Worm (Caenorhabditis elegans) whole organism, late embryonic: ENCODE data around the gene srr-3.
"Not testable (repeated sequence)": the region's sequence is repeated elsewhere in the genome, so short reads cannot be mapped to it uniquely, and the experiment has no call there.

Experiments
- F13H6.1 ChIP-seq: sonication (generic microtip); optimal IDR thresholded peaks from 2 replicates; lab custom pipeline; 2016; ENCODE audit warnings: missing genetic modification characterization, missing compliant biosample characterization
- K02D7.2 ChIP-seq: sonication (generic microtip); optimal IDR thresholded peaks from 2 replicates; lab custom pipeline; 2017; ENCODE audit warnings: mild to moderate bottlenecking, missing genetic modification characterization, missing compliant biosample characterization
- K09A11.1 ChIP-seq: sonication (generic microtip); optimal IDR thresholded peaks from 2 replicates; lab custom pipeline; 2017; ENCODE audit warnings: antibody characterized with exemption, mild to moderate bottlenecking, missing genetic modification characterization, missing compliant biosample characterization; ENCODE audit not compliant: insufficient read depth
- T23F11.4 ChIP-seq: fragments of 200-800 bp; sonication (Bioruptor generic); optimal IDR thresholded peaks from 2 replicates; lab custom pipeline; 2018; ENCODE audit warnings: mild to moderate bottlenecking, missing genetic modification characterization, missing compliant biosample characterization
- Y22D7AL.16 ChIP-seq: sonication (generic microtip); optimal IDR thresholded peaks from 2 replicates; lab custom pipeline; 2016; ENCODE audit warnings: missing genetic modification characterization, missing compliant biosample characterization
- ceh-19 ChIP-seq: fragments of 200-800 bp; sonication (Bioruptor generic); optimal IDR thresholded peaks from 2 replicates; lab custom pipeline; 2018; ENCODE audit warnings: mild to moderate bottlenecking, missing genetic modification characterization, missing compliant biosample characterization
- ceh-22 ChIP-seq: sonication (generic microtip); optimal IDR thresholded peaks from 2 replicates; lab custom pipeline; 2017; ENCODE audit warnings: missing biosample characterization, missing genetic modification characterization
- ceh-24 ChIP-seq: sonication (generic microtip); optimal IDR thresholded peaks from 2 replicates; lab custom pipeline; 2016; ENCODE audit warnings: mild to moderate bottlenecking, missing genetic modification characterization, missing compliant biosample characterization
- ceh-31 ChIP-seq: sonication (generic microtip); optimal IDR thresholded peaks from 2 replicates; lab custom pipeline; 2016; ENCODE audit warnings: missing genetic modification characterization, missing compliant biosample characterization
- ceh-34 ChIP-seq: sonication (generic microtip); optimal IDR thresholded peaks from 2 replicates; lab custom pipeline; 2016; ENCODE audit warnings: mild to moderate bottlenecking, missing genetic modification characterization, missing compliant biosample characterization
- ceh-45 ChIP-seq: fragments of 200-800 bp; sonication (Bioruptor generic); IDR thresholded peaks from 2 replicates; pipeline ENCODE4 v1.3.6; 2022; ENCODE audit warnings: missing genetic modification reagents, missing genetic modification characterization, missing compliant biosample characterization
- ceh-6 ChIP-seq: fragments of 200-800 bp; sonication (Bioruptor generic); optimal IDR thresholded peaks from 2 replicates; lab custom pipeline; 2018; ENCODE audit warnings: mild to moderate bottlenecking, missing genetic modification characterization, missing compliant biosample characterization
- che-1 ChIP-seq: sonication (generic microtip); optimal IDR thresholded peaks from 2 replicates; lab custom pipeline; 2016; ENCODE audit warnings: mild to moderate bottlenecking, missing genetic modification characterization, missing compliant biosample characterization
- dve-1 ChIP-seq: sonication (generic microtip); optimal IDR thresholded peaks from 2 replicates; lab custom pipeline; 2017; ENCODE audit warnings: antibody characterized with exemption, mild to moderate bottlenecking, missing genetic modification characterization, missing compliant biosample characterization
- elt-2 ChIP-seq: sonication (generic microtip); optimal IDR thresholded peaks from 2 replicates; lab custom pipeline; 2016; ENCODE audit warnings: missing genetic modification reagents, missing genetic modification characterization, missing compliant biosample characterization
- fax-1 ChIP-seq: sonication (generic microtip); optimal IDR thresholded peaks from 2 replicates; lab custom pipeline; 2016; ENCODE audit warnings: missing genotype, missing genetic modification characterization, missing compliant biosample characterization
- fkh-10 ChIP-seq: fragments of 150-350 bp; optimal IDR thresholded peaks from 2 replicates; lab custom pipeline; 2014; ENCODE audit warnings: missing biosample characterization, missing genetic modification reagents, missing genetic modification characterization
- hlh-30 ChIP-seq: sonication (generic microtip); optimal IDR thresholded peaks from 2 replicates; lab custom pipeline; 2017; ENCODE audit warnings: antibody characterized with exemption, missing genetic modification characterization, missing compliant biosample characterization; ENCODE audit not compliant: insufficient read depth
- hlh-8 ChIP-seq: sonication (generic microtip); optimal IDR thresholded peaks from 2 replicates; lab custom pipeline; 2016; ENCODE audit warnings: missing genotype, missing genetic modification characterization, missing compliant biosample characterization
- madf-2 ChIP-seq: sonication (generic microtip); optimal IDR thresholded peaks from 2 replicates; lab custom pipeline; 2017; ENCODE audit warnings: missing genetic modification characterization, missing compliant biosample characterization
- mec-3 ChIP-seq: sonication (generic microtip); optimal IDR thresholded peaks from 2 replicates; lab custom pipeline; 2016; ENCODE audit warnings: borderline replicate concordance, missing genetic modification characterization, missing compliant biosample characterization
- nfya-1 ChIP-seq: sonication (generic microtip); optimal IDR thresholded peaks from 2 replicates; lab custom pipeline; 2017; ENCODE audit warnings: missing genetic modification characterization, mild to moderate bottlenecking, missing compliant biosample characterization, antibody characterized with exemption, moderate library complexity
- nhr-232 ChIP-seq: sonication (generic microtip); optimal IDR thresholded peaks from 2 replicates; lab custom pipeline; 2016; ENCODE audit warnings: missing genetic modification characterization, missing compliant biosample characterization
- odd-2 ChIP-seq: sonication (generic microtip); optimal IDR thresholded peaks from 2 replicates; lab custom pipeline; 2017; ENCODE audit warnings: antibody characterized with exemption, mild to moderate bottlenecking, missing genetic modification characterization, missing compliant biosample characterization
- pha-2 ChIP-seq: sonication (generic microtip); optimal IDR thresholded peaks from 2 replicates; lab custom pipeline; 2017; ENCODE audit warnings: mild to moderate bottlenecking, missing genetic modification characterization, missing compliant biosample characterization
- pqm-1 ChIP-seq: sonication (generic microtip); optimal IDR thresholded peaks from 2 replicates; lab custom pipeline; 2016; ENCODE audit warnings: missing genetic modification characterization, missing compliant biosample characterization
- ref-2 ChIP-seq: sonication (generic microtip); optimal IDR thresholded peaks from 2 replicates; lab custom pipeline; 2016; ENCODE audit warnings: missing genetic modification characterization, missing compliant biosample characterization
- sdc-2 ChIP-seq: sonication (generic microtip); optimal IDR thresholded peaks from 2 replicates; lab custom pipeline; 2016; ENCODE audit warnings: missing genotype, missing genetic modification characterization, missing compliant biosample characterization
- sox-2 ChIP-seq: fragments of 200-800 bp; sonication (Bioruptor generic); IDR thresholded peaks from 2 replicates; pipeline ENCODE4 v1.3.6; 2022; ENCODE audit warnings: missing genetic modification reagents, missing genetic modification characterization, missing compliant biosample characterization
- syd-9 ChIP-seq: sonication (generic microtip); optimal IDR thresholded peaks from 2 replicates; lab custom pipeline; 2016; ENCODE audit warnings: mild to moderate bottlenecking, missing genetic modification characterization, moderate library complexity, missing compliant biosample characterization
- tbx-2 ChIP-seq: sonication (generic microtip); optimal IDR thresholded peaks from 2 replicates; lab custom pipeline; 2016; ENCODE audit warnings: missing genetic modification characterization, missing compliant biosample characterization
- unc-86 ChIP-seq: sonication (generic microtip); optimal IDR thresholded peaks from 2 replicates; lab custom pipeline; 2016; ENCODE audit warnings: missing genetic modification characterization, missing compliant biosample characterization
- zip-5 ChIP-seq: sonication (generic microtip); optimal IDR thresholded peaks from 2 replicates; lab custom pipeline; 2016; ENCODE audit warnings: missing genetic modification characterization, missing compliant biosample characterization

The srr-3 gene

DNA sequence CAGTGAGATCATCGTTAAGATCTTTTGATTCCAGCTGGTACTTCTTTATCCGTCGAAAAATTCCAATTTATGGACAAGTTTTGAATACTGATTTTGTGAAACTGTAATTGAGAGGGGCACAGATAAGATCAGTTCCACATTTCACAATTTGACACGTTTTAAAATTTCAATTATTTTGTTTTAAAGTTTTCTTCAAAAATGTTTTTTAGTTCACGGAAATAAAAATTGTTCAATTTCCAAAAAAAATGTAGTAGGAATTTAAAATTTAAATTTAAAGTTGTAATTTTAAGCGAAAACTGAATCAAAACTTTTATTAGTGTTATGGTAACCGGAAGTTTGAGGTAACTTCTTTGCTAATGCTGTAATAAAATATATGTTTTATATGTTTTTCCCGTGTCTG, 9.1 kb upstream of the srr-3 start, which contains the start of gene F36D3.4:
F36D3.4 (minus strand) TSS at position 101 of the 400 bp plus-strand sequence.
- TF ChIP-seq madf-2 (tag; lab: Kevin White, UChicago), result no peak
- TF ChIP-seq ceh-34 (tag; lab: Kevin White, UChicago), result no peak
- no peak for TF ChIP-seq che-1 (tag; lab: Kevin White, UChicago)
- TF ChIP-seq K09A11.1 (tag; lab: Kevin White, UChicago), result no peak
- TF ChIP-seq dve-1 (tag; lab: Kevin White, UChicago), result no peak
- no peak for TF ChIP-seq ceh-45 (GFP tag; lab: Robert Waterston, UW)
- no peak for TF ChIP-seq ceh-22
- TF ChIP-seq pha-2 (tag; lab: Kevin White, UChicago), result no peak
- TF ChIP-seq F13H6.1 (tag; lab: Kevin White, UChicago), result no peak
- TF ChIP-seq hlh-8, result no peak
- no peak for TF ChIP-seq elt-2 (tag; lab: Kevin White, UChicago)

DNA sequence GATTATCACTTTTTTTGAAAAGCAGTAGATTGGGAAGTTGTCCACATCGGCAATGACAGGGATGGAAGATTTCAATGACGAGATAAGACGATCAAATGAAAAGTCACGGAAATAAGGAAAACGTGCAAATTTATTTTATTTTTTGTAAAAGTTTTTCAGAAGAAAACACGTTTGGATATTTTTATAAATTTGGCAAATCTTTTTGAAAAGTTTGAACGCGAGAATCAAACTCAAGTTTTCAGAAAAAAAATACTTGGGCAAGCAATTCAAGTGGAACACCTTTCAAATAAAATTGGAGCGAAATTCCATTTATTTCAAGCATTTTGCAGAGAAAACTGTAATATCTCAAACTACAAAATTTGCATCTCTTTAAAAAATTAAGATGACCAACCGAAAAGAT, 6.6 kb upstream of the srr-3 start, which contains the start of gene F36D3.5:
F36D3.5 (minus strand) TSS at position 101 of the 400 bp plus-strand sequence.
- not testable (repeated sequence) for TF ChIP-seq fkh-10; syd-9; ceh-31 (tag; lab: Kevin White, UChicago)

DNA sequence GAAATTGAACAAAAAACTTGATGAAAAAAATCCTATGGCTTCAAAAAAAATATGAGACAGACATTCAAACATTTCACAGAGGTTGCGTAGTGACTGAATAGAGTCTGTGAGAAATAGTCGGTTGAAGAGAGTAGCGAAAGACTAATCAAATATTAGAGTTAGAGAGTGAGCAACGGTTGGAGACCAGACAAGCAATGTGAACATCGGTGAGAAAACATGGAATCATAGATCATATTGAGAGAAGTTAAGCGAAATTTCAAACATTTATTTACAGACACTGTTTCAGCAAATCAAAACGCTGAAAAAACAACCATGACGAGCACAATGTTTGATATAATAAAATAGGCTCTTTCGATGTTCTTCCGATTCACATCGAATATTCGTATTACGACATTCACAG, 1.9 kb downstream of the srr-3 start:
- TF ChIP-seq dve-1 (tag; lab: Kevin White, UChicago) (no peak), tbx-2 (no peak), T23F11.4 (no peak), ceh-19 (GFP tag; lab: Kevin White, UChicago) (no peak), che-1 (tag; lab: Kevin White, UChicago) (no peak), pqm-1 (tag; lab: Kevin White, UChicago) (no peak), pha-2 (tag; lab: Kevin White, UChicago) (no peak), ceh-24 (tag; lab: Kevin White, UChicago) (no peak), fax-1 (no peak), ref-2 (no peak)

DNA sequence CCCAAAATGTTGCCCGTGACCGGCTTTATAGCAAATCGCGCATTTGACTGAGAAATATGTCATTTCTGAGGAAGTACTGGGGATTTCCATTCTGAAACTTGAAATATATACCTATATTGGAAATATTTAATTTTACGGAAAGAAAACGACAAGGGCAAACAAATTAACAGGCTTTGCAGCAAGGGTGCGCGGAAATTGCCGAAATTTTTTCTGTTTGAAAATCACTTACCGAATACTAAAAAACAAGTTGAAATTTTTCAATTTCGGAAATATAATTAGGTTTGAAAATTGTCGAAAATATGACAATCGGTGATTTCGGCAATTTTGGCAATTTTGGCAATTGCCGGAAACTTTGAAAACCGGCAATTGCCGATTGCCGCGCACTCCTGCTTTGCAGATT, 2.7 kb downstream of the srr-3 start, which contains the start of gene nhr-54:
nhr-54 (minus strand) TSS at position 101 of the 400 bp plus-strand sequence.
- TF ChIP-seq ceh-6 (no peak), nfya-1 (no peak), sdc-2 (tag; lab: Kevin White, UChicago) (no peak), mec-3 (no peak), odd-2 (no peak)

DNA sequence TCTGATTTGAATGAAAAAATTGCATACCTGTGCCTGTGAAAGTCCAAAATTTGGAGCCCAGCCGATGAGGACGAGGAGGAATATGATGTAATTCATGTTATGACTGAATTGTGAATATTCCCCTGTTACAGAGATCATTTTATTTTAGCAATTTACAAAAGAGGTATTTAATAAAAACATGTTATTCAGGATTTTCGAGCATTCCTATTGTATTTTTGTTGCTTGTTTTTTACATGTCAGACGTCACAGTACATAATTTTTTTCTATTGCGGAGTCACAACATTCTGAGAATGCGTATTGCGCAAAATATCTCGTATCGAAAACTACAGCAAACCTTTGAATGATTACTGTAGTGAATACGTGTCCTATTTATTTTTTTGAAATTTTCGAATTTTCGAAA, 5.4 kb downstream of the srr-3 start, which contains the start of gene F36D3.14:
F36D3.14 (minus strand) TSS at position 101 of the 400 bp plus-strand sequence.
- no peak for TF ChIP-seq mec-3
- no peak for TF ChIP-seq madf-2 (tag; lab: Kevin White, UChicago)
- no peak for TF ChIP-seq unc-86 (tag; lab: Kevin White, UChicago)
- TF ChIP-seq F13H6.1 (tag; lab: Kevin White, UChicago), result no peak
- no peak for TF ChIP-seq hlh-30 (tag; lab: Kevin White, UChicago)
- no peak for TF ChIP-seq zip-5 (tag; lab: Kevin White, UChicago)
- no peak for TF ChIP-seq K02D7.2 (tag; lab: Kevin White, UChicago)
- no peak for TF ChIP-seq nhr-232
- no peak for TF ChIP-seq nfya-1
- TF ChIP-seq pha-2 (tag; lab: Kevin White, UChicago), result no peak

DNA sequence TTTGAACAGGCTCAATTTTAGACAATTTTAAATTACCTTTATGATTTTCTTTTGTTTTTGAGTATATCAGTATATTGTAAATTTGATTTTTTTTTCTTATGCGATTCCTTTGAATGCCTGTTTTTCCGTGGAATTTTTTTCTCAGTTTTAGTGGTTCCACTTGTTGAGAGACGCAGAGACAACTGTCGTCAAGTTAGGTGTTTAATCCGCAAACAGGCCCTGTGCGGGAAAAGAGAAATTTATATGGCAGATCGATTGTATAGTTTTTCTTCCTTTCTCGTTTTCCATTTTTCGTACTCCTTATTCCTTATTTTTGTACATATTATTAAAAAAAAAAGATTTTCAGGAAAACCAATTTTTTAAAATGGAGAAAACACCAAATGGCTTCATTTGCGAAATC, 9.6 kb downstream of the srr-3 start, which contains the start of gene F36D3.1:
F36D3.1 (plus strand) TSS at position 347 of the 400 bp plus-strand sequence.
- no peak for TF ChIP-seq sox-2 (GFP tag; lab: Robert Waterston, UW)
- TF ChIP-seq unc-86 (tag; lab: Kevin White, UChicago), result no peak
- peak; percentile 37 for TF ChIP-seq nfya-1
- no peak for TF ChIP-seq fax-1
- no peak for TF ChIP-seq Y22D7AL.16
